Worm (Caenorhabditis elegans): Measurements from ENCODE around the gene C23G10.2.

- no peak for TF ChIP-seq lin-39 (tag; optimal IDR thresholded peaks at IDR 0.05)
- TF ChIP-seq elt-2 (tag; optimal IDR thresholded peaks at IDR 0.05): peak; percentile 69
Observed at ce11 chrIII:6231880-6232279, 24.0 kb downstream of the C23G10.2 start.
